Worm (Caenorhabditis elegans) whole organism, midembryonic: ENCODE results near the gene F43E2.11.

Experiments used
- T22C8.4 ChIP-seq: fragments of 200-800 bp; sonication (Bioruptor generic); IDR thresholded peaks from 2 replicates; pipeline ENCODE4 v1.3.6; 2022; ENCODE audit warnings: missing genetic modification characterization, missing compliant biosample characterization
- cog-1 ChIP-seq: sonication (generic microtip); optimal IDR thresholded peaks from 2 replicates; lab custom pipeline; 2016; ENCODE audit warnings: missing genetic modification characterization, missing compliant biosample characterization
- flt-1 ChIP-seq: fragments of 200-800 bp; sonication (Bioruptor generic); IDR thresholded peaks from 2 replicates; pipeline ENCODE4 v1.3.6; 2022; ENCODE audit warnings: missing genetic modification characterization, missing compliant biosample characterization
- klf-2 ChIP-seq: fragments of 200-800 bp; sonication (Bioruptor generic); conservative IDR thresholded peaks from 2 replicates; pipeline ENCODE4 v1.3.6; 2022; ENCODE audit warnings: missing genetic modification reagents, missing genetic modification characterization, missing compliant biosample characterization
- med-1 ChIP-seq: sonication (generic microtip); optimal IDR thresholded peaks from 2 replicates; lab custom pipeline; 2017; ENCODE audit warnings: missing genetic modification characterization, mild to moderate bottlenecking, missing compliant biosample characterization, antibody characterized with exemption, missing genetic modification reagents; ENCODE audit not compliant: insufficient read depth
- ref-1 ChIP-seq: fragments of 200-800 bp; sonication (Bioruptor generic); conservative IDR thresholded peaks from 2 replicates; pipeline ENCODE4 v1.3.6; 2022; ENCODE audit warnings: missing genetic modification reagents, missing genetic modification characterization, missing compliant biosample characterization
- tab-1 ChIP-seq: fragments of 200-800 bp; sonication (Bioruptor generic); IDR thresholded peaks from 2 replicates; pipeline ENCODE4 v1.3.6; 2022; ENCODE audit warnings: missing genetic modification characterization, missing compliant biosample characterization
- ztf-23 ChIP-seq: fragments of 200-800 bp; sonication (Bioruptor generic); IDR thresholded peaks from 2 replicates; pipeline ENCODE4 v1.3.6; 2022; ENCODE audit warnings: missing genetic modification reagents, missing genetic modification characterization, missing compliant biosample characterization
- ztf-29 ChIP-seq: fragments of 200-800 bp; sonication (Bioruptor generic); IDR thresholded peaks from 2 replicates; pipeline ENCODE4 v1.3.6; 2022; ENCODE audit warnings: missing genetic modification reagents, missing genetic modification characterization, missing compliant biosample characterization

The F43E2.11 gene

ce11 chrII:7352507-7352906, 17.6 kb downstream of the F43E2.11 start, which contains the start of gene hsp-4:
TSS of gene hsp-4 (minus strand) at chrII:7352645.
- TF ChIP-seq ztf-29 (GFP tag; lab: Robert Waterston, UW) (no peak), klf-2 (GFP tag; lab: Robert Waterston, UW) (no peak), T22C8.4 (GFP tag; lab: Robert Waterston, UW) (no peak), tab-1 (no peak), med-1 (GFP tag; lab: Kevin White, UChicago) (no peak), cog-1 (no peak)

DNA sequence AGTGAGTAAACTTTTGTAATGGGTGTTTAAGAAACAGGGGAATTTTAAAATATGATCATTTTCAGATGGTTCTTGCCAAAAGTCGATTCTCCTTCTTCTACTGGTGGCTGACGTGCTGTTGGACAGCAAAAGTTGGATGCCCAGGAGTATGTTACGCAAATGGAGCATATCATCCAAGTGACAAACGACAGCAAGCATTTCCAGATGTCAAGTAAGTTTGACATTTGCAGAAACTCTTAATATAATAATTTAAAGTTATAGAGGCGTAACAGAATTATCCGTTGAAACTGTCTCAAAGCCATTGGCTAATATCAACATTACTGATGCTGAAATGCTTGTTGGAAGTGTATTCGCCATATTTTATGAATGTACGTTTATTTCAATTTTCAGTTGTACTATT, 22.0 kb downstream of the F43E2.11 start:
- TF ChIP-seq cog-1 (no peak), ztf-29 (GFP tag; lab: Robert Waterston, UW) (no peak), med-1 (GFP tag; lab: Kevin White, UChicago) (no peak), tab-1 (no peak), flt-1 (GFP tag; lab: Robert Waterston, UW) (no peak), ref-1 (GFP tag; lab: Robert Waterston, UW) (no peak), ztf-23 (no peak), T22C8.4 (GFP tag; lab: Robert Waterston, UW) (no peak), klf-2 (GFP tag; lab: Robert Waterston, UW) (no peak)

- TF ChIP-seq med-1 (GFP tag; lab: Kevin White, UChicago) (no peak), ref-1 (GFP tag; lab: Robert Waterston, UW) (no peak), ztf-23 (no peak), cog-1 (no peak), ztf-29 (GFP tag; lab: Robert Waterston, UW) (no peak), flt-1 (GFP tag; lab: Robert Waterston, UW) (no peak), klf-2 (GFP tag; lab: Robert Waterston, UW) (no peak), T22C8.4 (GFP tag; lab: Robert Waterston, UW) (no peak), tab-1 (no peak)
These were observed 24.2 kb downstream of the F43E2.11 start for ce11 chrII:7345858-7346257.

DNA sequence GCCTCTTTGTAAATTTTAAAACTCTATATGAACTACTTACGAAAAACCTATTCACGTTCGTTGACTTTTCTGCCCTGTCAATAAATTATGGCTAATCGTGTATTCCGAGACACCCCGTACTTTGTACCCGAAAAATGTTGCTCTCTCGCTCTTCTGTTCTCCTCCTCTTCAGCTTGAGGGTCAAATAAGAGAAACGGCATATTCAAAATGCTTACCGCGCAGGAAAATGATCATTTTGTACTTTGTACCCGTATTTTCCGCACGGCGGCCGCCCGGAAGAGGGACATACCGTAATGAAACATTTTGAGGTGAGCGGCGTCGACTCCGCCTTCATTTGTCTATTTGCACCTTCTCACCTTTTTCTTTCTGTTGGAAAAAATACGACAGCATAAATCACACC, 26.4 kb downstream of the F43E2.11 start:
- TF ChIP-seq ztf-29 (GFP tag; lab: Robert Waterston, UW) = 0 out of 2 replicates have a peak, but pooled peaks have one; percentile 9
- TF ChIP-seq flt-1 (GFP tag; lab: Robert Waterston, UW) = no peak
- TF ChIP-seq ref-1 (GFP tag; lab: Robert Waterston, UW) = no peak
- no peak for TF ChIP-seq ztf-23
- no peak for TF ChIP-seq tab-1
- no peak for TF ChIP-seq klf-2 (GFP tag; lab: Robert Waterston, UW)
- TF ChIP-seq T22C8.4 (GFP tag; lab: Robert Waterston, UW) = no peak
- TF ChIP-seq cog-1 = no peak

DNA sequence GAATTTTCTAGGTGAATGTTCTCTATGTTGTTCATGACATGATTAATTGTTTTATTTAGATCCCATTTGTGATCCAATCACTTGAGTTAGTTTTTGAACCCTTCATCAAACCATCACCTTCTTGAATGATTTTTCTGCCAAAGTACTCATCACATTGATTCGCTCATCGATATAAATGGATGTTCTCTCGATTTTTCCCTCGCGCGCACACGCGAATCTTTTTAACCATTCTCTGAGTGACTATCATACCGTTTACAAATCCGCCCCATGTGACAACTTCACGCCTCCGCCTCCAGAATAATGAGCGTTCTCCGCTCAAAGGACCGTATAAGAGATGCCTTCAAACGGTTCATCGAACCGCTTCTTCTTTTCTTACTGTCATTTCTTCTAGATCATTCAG, 27.2 kb downstream of the F43E2.11 start:
- TF ChIP-seq flt-1 (GFP tag; lab: Robert Waterston, UW) (no peak), ref-1 (GFP tag; lab: Robert Waterston, UW) (no peak), T22C8.4 (GFP tag; lab: Robert Waterston, UW) (no peak), ztf-23 (no peak), med-1 (GFP tag; lab: Kevin White, UChicago) (no peak), ztf-29 (GFP tag; lab: Robert Waterston, UW) (no peak), cog-1 (no peak), tab-1 (no peak), klf-2 (GFP tag; lab: Robert Waterston, UW) (no peak)

ce11 chrII:7341572-7342303, 28.4 kb downstream of the F43E2.11 start:
- TF ChIP-seq ref-1 (GFP tag; lab: Robert Waterston, UW) (no peak), flt-1 (GFP tag; lab: Robert Waterston, UW) (no peak), klf-2 (GFP tag; lab: Robert Waterston, UW) (no peak), ztf-29 (GFP tag; lab: Robert Waterston, UW) (no peak)

- TF ChIP-seq ztf-23 = no peak
- TF ChIP-seq ref-1 (GFP tag; lab: Robert Waterston, UW) = no peak
- no peak for TF ChIP-seq ztf-29 (GFP tag; lab: Robert Waterston, UW)
- TF ChIP-seq med-1 (GFP tag; lab: Kevin White, UChicago) = no peak
- TF ChIP-seq T22C8.4 (GFP tag; lab: Robert Waterston, UW) = no peak
- TF ChIP-seq tab-1 = no peak
- TF ChIP-seq flt-1 (GFP tag; lab: Robert Waterston, UW) = no peak
- no peak for TF ChIP-seq klf-2 (GFP tag; lab: Robert Waterston, UW)
- TF ChIP-seq cog-1 = no peak
These were observed 29.4 kb downstream of the F43E2.11 start for ce11 chrII:7340703-7341102.

ce11 chrII:7338995-7339394, 31.1 kb downstream of the F43E2.11 start, which contains the start of gene nhr-21:
TSS of gene nhr-21 (plus strand) at chrII:7339229.
- TF ChIP-seq med-1 (GFP tag; lab: Kevin White, UChicago) (no peak), ztf-29 (GFP tag; lab: Robert Waterston, UW) (no peak), ref-1 (GFP tag; lab: Robert Waterston, UW) (no peak), cog-1 (no peak), klf-2 (GFP tag; lab: Robert Waterston, UW) (no peak), ztf-23 (no peak), T22C8.4 (GFP tag; lab: Robert Waterston, UW) (no peak), tab-1 (no peak)

DNA sequence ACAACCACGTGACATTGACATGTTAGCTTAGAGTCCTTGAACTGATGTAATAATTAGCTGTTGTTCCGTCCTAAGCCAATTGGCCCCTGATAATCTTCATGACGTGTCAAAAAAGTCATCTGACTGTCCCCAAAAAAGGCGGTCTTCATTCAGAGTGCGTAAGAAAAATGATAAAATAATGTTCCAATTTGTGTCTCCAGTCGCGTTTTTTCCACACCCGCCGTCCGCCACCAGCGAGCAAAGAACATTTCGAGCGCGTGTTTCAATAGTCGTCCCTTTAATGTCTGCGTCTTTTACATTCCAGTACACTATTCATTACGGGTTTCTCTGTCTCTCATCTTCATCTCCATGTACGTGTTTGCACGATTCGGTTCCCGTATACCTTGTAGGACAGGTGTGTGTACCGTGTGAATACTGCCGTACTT, 32.6 kb downstream of the F43E2.11 start:
- TF ChIP-seq ref-1 (GFP tag; lab: Robert Waterston, UW) (no peak), T22C8.4 (GFP tag; lab: Robert Waterston, UW) (no peak), cog-1 (peak; percentile 15)

- TF ChIP-seq klf-2 (GFP tag; lab: Robert Waterston, UW) = no peak
- TF ChIP-seq flt-1 (GFP tag; lab: Robert Waterston, UW) = no peak
- no peak for TF ChIP-seq ztf-23
- TF ChIP-seq tab-1 = no peak
- TF ChIP-seq ztf-29 (GFP tag; lab: Robert Waterston, UW) = no peak
- no peak for TF ChIP-seq cog-1
- no peak for TF ChIP-seq T22C8.4 (GFP tag; lab: Robert Waterston, UW)
These were observed 38.9 kb downstream of the F43E2.11 start, which contains the start of gene npax-1 for ce11 chrII:7331224-7331623. TSS of gene npax-1 (minus strand) at chrII:7331324.
